Fruit fly (Drosophila melanogaster) whole organism, pupa: ENCODE data around the gene CG8001.

Experiments used
- CG12605 ChIP-seq: fragments of 200-800 bp; sonication (Bioruptor generic); IDR thresholded peaks from 2 replicates; pipeline ENCODE4 v1.3.6; 2022; ENCODE audit warnings: missing biosample characterization, missing genetic modification characterization
- CG14655 ChIP-seq: fragments of 200-800 bp; sonication (Bioruptor generic); optimal IDR thresholded peaks from 3 replicates; lab custom pipeline; 2017; ENCODE audit warnings: mild to moderate bottlenecking, missing biosample characterization, missing genetic modification reagents, missing genetic modification characterization
- CG17806 ChIP-seq: fragments of 200-800 bp; sonication (Bioruptor generic); optimal IDR thresholded peaks from 2 replicates; lab custom pipeline; 2018; ENCODE audit warnings: missing biosample characterization, mild to moderate bottlenecking, missing genetic modification characterization, moderate library complexity
- CG32121 ChIP-seq: fragments of 200-800 bp; sonication (Bioruptor generic); IDR thresholded peaks from 2 replicates; pipeline ENCODE4 v1.3.6; 2022; ENCODE audit warnings: missing biosample characterization, missing genetic modification characterization
- CG34367 ChIP-seq: fragments of 200-800 bp; sonication (Bioruptor generic); optimal IDR thresholded peaks from 2 replicates; lab custom pipeline; 2018; ENCODE audit warnings: missing biosample characterization, mild to moderate bottlenecking, missing genetic modification characterization
- CG8159 ChIP-seq: fragments of 200-800 bp; sonication (Bioruptor generic); optimal IDR thresholded peaks from 3 replicates; lab custom pipeline; 2018; ENCODE audit warnings: missing biosample characterization, mild to moderate bottlenecking, missing genetic modification characterization, moderate library complexity
- CG9948 ChIP-seq: fragments of 200-800 bp; sonication (Bioruptor generic); optimal IDR thresholded peaks from 2 replicates; lab custom pipeline; 2018; ENCODE audit warnings: missing biosample characterization, mild to moderate bottlenecking, missing genetic modification characterization, moderate library complexity
- D1 ChIP-seq: fragments of 200-800 bp; sonication (Bioruptor generic); optimal IDR thresholded peaks from 2 replicates; lab custom pipeline; 2018; ENCODE audit warnings: missing biosample characterization, mild to moderate bottlenecking, missing genetic modification characterization, moderate library complexity
- EcR ChIP-seq: fragments of 200-800 bp; sonication (Bioruptor generic); optimal IDR thresholded peaks from 3 replicates; lab custom pipeline; 2019; ENCODE audit warnings: missing biosample characterization, missing genetic modification characterization, mild to moderate bottlenecking, moderate library complexity, missing genetic modification reagents
- Pif1A ChIP-seq: fragments of 200-800 bp; sonication (Bioruptor generic); optimal IDR thresholded peaks from 3 replicates; lab custom pipeline; 2016; ENCODE audit warnings: missing biosample characterization, missing genetic modification characterization
- fd96Ca ChIP-seq: fragments of 200-800 bp; sonication (Bioruptor generic); IDR thresholded peaks from 3 replicates; pipeline ENCODE4 v1.3.6; 2022; ENCODE audit warnings: missing biosample characterization, missing genetic modification characterization

DNA sequence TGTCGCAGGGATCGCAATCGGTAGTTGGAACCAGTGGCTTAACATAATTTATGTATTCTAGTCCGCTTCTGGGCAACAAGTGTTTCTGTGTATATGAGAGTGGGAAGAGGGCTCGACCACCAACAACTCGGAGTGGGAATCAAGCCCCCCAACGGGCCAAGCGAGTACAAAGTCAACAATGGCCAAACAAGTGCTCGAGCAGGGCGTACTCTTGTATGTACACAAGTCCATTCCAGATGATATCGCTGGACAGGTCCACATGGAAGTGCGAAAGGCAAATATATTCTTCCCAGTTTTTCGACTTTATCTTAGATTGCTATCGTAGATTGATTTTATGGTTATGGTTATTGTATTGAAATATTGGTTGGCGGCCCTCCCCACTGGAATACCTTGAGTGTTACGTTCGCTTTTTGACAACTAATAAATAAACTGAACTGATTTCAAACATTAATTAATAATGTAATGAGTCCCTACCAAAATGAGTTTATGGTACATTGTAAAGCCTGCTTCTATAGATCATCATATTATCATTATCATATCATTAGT lies 13.3 kb upstream of the CG8001 start:
- TF ChIP-seq D1, result no peak
- TF ChIP-seq CG32121 (GFP tag; lab: Robert Waterston, UW), result no peak
- no peak for TF ChIP-seq CG34367
- TF ChIP-seq fd96Ca (GFP tag; lab: Robert Waterston, UW), result no peak
- no peak for TF ChIP-seq CG17806 (tag; lab: Kevin White, UChicago)
- no peak for TF ChIP-seq CG9948 (tag; lab: Kevin White, UChicago)
- peak; percentile 43 for TF ChIP-seq EcR (GFP tag; lab: Kevin White, UChicago)
- no peak for TF ChIP-seq CG8159 (tag; lab: Kevin White, UChicago)
- TF ChIP-seq Pif1A (GFP tag; lab: Kevin White, UChicago), result no peak
- TF ChIP-seq CG14655 (GFP tag; lab: Kevin White, UChicago), result no peak
- no peak for TF ChIP-seq CG12605
